Worm (Caenorhabditis elegans): ENCODE results near the gene fbxb-45.
"Not testable (repeated sequence)": the region's sequence is repeated elsewhere in the genome, so short reads cannot be mapped to it uniquely, and the experiment has no call there.

Gene fbxb-45

ce11 chrII:1056844-1057243 lies 13.0 kb upstream of the fbxb-45 start:
- no peak for TF ChIP-seq W03F9.2 (tag; optimal IDR thresholded peaks at IDR 0.05)
- no peak for TF ChIP-seq him-1 (tag; optimal IDR thresholded peaks at IDR 0.05)
- TF ChIP-seq dao-5 (tag; optimal IDR thresholded peaks at IDR 0.05): no peak

ce11 chrII:1054724-1055123 lies 10.9 kb upstream of the fbxb-45 start, which contains the start of gene K02E7.7:
Gene K02E7.7, plus strand, starts transcription at chrII:1055024.
- TF ChIP-seq W03F9.2, dao-5, him-1 (tag; optimal IDR thresholded peaks at IDR 0.05): not testable (repeated sequence)

ce11 chrII:1049849-1050248 lies 6.0 kb upstream of the fbxb-45 start, which contains the start of gene fbxb-40:
Gene fbxb-40, minus strand, starts transcription at chrII:1049949.
- no peak for TF ChIP-seq him-1 (tag; optimal IDR thresholded peaks at IDR 0.05)
- no peak for TF ChIP-seq dao-5 (tag; optimal IDR thresholded peaks at IDR 0.05)
- TF ChIP-seq W03F9.2 (tag; optimal IDR thresholded peaks at IDR 0.05): no peak

ce11 chrII:1046937-1047336 lies 3.1 kb upstream of the fbxb-45 start:
- no peak for TF ChIP-seq him-1 (tag; optimal IDR thresholded peaks at IDR 0.05)
- TF ChIP-seq W03F9.2 (tag; optimal IDR thresholded peaks at IDR 0.05): no peak
- no peak for TF ChIP-seq dao-5 (tag; optimal IDR thresholded peaks at IDR 0.05)

- TF ChIP-seq dao-5 (tag; optimal IDR thresholded peaks at IDR 0.05): no peak
Observed at ce11 chrII:1045692-1046091, 1.9 kb upstream of the fbxb-45 start, which contains the start of gene str-148. Gene str-148, plus strand, starts transcription at chrII:1045992.

- TF ChIP-seq him-1 (tag; optimal IDR thresholded peaks at IDR 0.05) (no peak), W03F9.2 (tag; optimal IDR thresholded peaks at IDR 0.05) (no peak), dao-5 (tag; optimal IDR thresholded peaks at IDR 0.05) (no peak)
Observed at ce11 chrII:1042227-1042626, 1.6 kb downstream of the fbxb-45 start, which contains the start of gene fbxb-41. Gene fbxb-41, minus strand, starts transcription at chrII:1042327.

ce11 chrII:1040464-1040863 lies 3.4 kb downstream of the fbxb-45 start, which contains the start of gene fbxb-39:
Gene fbxb-39, minus strand, starts transcription at chrII:1040564.
- no peak for TF ChIP-seq him-1 (tag; optimal IDR thresholded peaks at IDR 0.05)
- no peak for TF ChIP-seq dao-5 (tag; optimal IDR thresholded peaks at IDR 0.05)
- TF ChIP-seq W03F9.2 (tag; optimal IDR thresholded peaks at IDR 0.05): no peak

- TF ChIP-seq dao-5 (tag; optimal IDR thresholded peaks at IDR 0.05) (no peak), him-1 (tag; optimal IDR thresholded peaks at IDR 0.05) (no peak), W03F9.2 (tag; optimal IDR thresholded peaks at IDR 0.05) (no peak)
Observed at ce11 chrII:1028602-1029001, 15.2 kb downstream of the fbxb-45 start, which contains the start of gene math-34. Gene math-34, plus strand, starts transcription at chrII:1028972.

- TF ChIP-seq W03F9.2 (tag; optimal IDR thresholded peaks at IDR 0.05) (no peak), dao-5 (tag; optimal IDR thresholded peaks at IDR 0.05) (no peak)
Observed at ce11 chrII:1026670-1027069, 17.2 kb downstream of the fbxb-45 start, which contains the start of gene M01D1.12. Gene M01D1.12, plus strand, starts transcription at chrII:1026970.

ce11 chrII:1024684-1025083 lies 19.1 kb downstream of the fbxb-45 start, which contains the start of gene btb-11:
Gene btb-11, minus strand, starts transcription at chrII:1024784.
- not testable (repeated sequence) for TF ChIP-seq him-1, W03F9.2, dao-5 (tag; optimal IDR thresholded peaks at IDR 0.05)

- TF ChIP-seq W03F9.2, dao-5, him-1 (tag; optimal IDR thresholded peaks at IDR 0.05): not testable (repeated sequence)
Observed at ce11 chrII:1006375-1006774, 37.5 kb downstream of the fbxb-45 start, which contains the start of gene F45D11.14. Gene F45D11.14, minus strand, starts transcription at chrII:1006475.

- TF ChIP-seq W03F9.2 (tag; optimal IDR thresholded peaks at IDR 0.05): no peak
- no peak for TF ChIP-seq dao-5 (tag; optimal IDR thresholded peaks at IDR 0.05)
- no peak for TF ChIP-seq him-1 (tag; optimal IDR thresholded peaks at IDR 0.05)
Observed at ce11 chrII:1001351-1001750, 42.5 kb downstream of the fbxb-45 start, which contains the start of the genes fbxb-30 and F45D11.5. Gene fbxb-30, minus strand, starts transcription at chrII:1001451. Gene F45D11.5, plus strand, starts transcription at chrII:1001702.

ce11 chrII:999493-999892 lies 44.3 kb downstream of the fbxb-45 start, which contains the start of gene fbxb-29:
Gene fbxb-29, minus strand, starts transcription at chrII:999593.
- no peak for TF ChIP-seq W03F9.2 (tag; optimal IDR thresholded peaks at IDR 0.05)

ce11 chrII:996112-996511 lies 47.7 kb downstream of the fbxb-45 start, which contains the start of gene F45D11.11:
Gene F45D11.11, minus strand, starts transcription at chrII:996212.
- TF ChIP-seq dao-5, W03F9.2, him-1 (tag; optimal IDR thresholded peaks at IDR 0.05): not testable (repeated sequence)

ce11 chrII:994231-994630 lies 49.6 kb downstream of the fbxb-45 start, which contains the start of gene F45D11.7:
Gene F45D11.7, plus strand, starts transcription at chrII:994531.
- TF ChIP-seq W03F9.2, him-1, dao-5 (tag; optimal IDR thresholded peaks at IDR 0.05): not testable (repeated sequence)
